Fruit fly (Drosophila melanogaster) whole organism: ENCODE data around the gene ais.

Source experiments
- CG8478 ChIP-seq: fragments of >200 bp; optimal IDR thresholded peaks from 2 replicates; lab custom pipeline; 2018; ENCODE audit warnings: inconsistent platforms
- Dll ChIP-seq: fragments of >200 bp; optimal IDR thresholded peaks from 2 replicates; lab custom pipeline; 2017
- EcR ChIP-seq, 2 experiments: fragments of >200 bp; optimal IDR thresholded peaks; 2 replicates each; lab custom pipeline; 2017; ENCODE audit warnings: missing biosample characterization in 2 of 2, missing genetic modification characterization in 2 of 2, missing genetic modification reagents in 2 of 2
- pan ChIP-seq: fragments of >200 bp; optimal IDR thresholded peaks from 2 replicates; lab custom pipeline; 2017
- psq ChIP-seq: fragments of >200 bp; optimal IDR thresholded peaks from 2 replicates; lab custom pipeline; 2017
- usp ChIP-seq: fragments of >200 bp; optimal IDR thresholded peaks from 2 replicates; lab custom pipeline; 2017; ENCODE audit warnings: missing biosample characterization, missing genetic modification characterization, mixed read lengths

The ais gene

dm6 chr3L:17757156-17758083, 47.1 kb downstream of the ais start:
- TF ChIP-seq psq (lab: Kevin White, UChicago) (no peak), pan (lab: Kevin White, UChicago) (no peak), Dll (lab: Kevin White, UChicago) (no peak), usp (GFP tag; lab: Kevin White, UChicago) (no peak), EcR (GFP tag; optimal IDR thresholded peaks at IDR 0.05; lab: Kevin White, UChicago) (no peak), CG8478 (lab: Kevin White, UChicago) (no peak)

- TF ChIP-seq psq (lab: Kevin White, UChicago) = no peak
- no peak for TF ChIP-seq pan (lab: Kevin White, UChicago)
- TF ChIP-seq Dll (lab: Kevin White, UChicago) = no peak
- TF ChIP-seq EcR (GFP tag; optimal IDR thresholded peaks at IDR 0.05; lab: Kevin White, UChicago) = no peak
- no peak for TF ChIP-seq CG8478 (lab: Kevin White, UChicago)
- TF ChIP-seq usp (GFP tag; lab: Kevin White, UChicago) = no peak
Measured at dm6 chr3L:17754285-17754684, 50.2 kb downstream of the ais start.
